Fruit fly (Drosophila melanogaster) whole organism, embryonic: Measurements from ENCODE around the gene dgt2.

ENCODE experiments used
- CG11093 ChIP-seq: fragments of 200-800 bp; sonication (Bioruptor generic); IDR thresholded peaks from 3 replicates; pipeline ENCODE4 v1.3.6; 2022; ENCODE audit warnings: missing biosample characterization, missing genetic modification characterization
- CG11696 ChIP-seq: fragments of 200-800 bp; sonication (Bioruptor generic); IDR thresholded peaks from 2 replicates; pipeline ENCODE4 v1.3.6; 2022; ENCODE audit warnings: missing biosample characterization, missing genetic modification characterization
- CG12769 ChIP-seq: fragments of 200-800 bp; sonication (Bioruptor generic); optimal IDR thresholded peaks from 2 replicates; lab custom pipeline; 2019; ENCODE audit warnings: missing biosample characterization, mild to moderate bottlenecking, missing genetic modification characterization, moderate library complexity
- CG13775 ChIP-seq: fragments of 200-800 bp; sonication (Bioruptor generic); optimal IDR thresholded peaks from 3 replicates; lab custom pipeline; 2017; ENCODE audit warnings: missing biosample characterization, mild to moderate bottlenecking, missing genetic modification characterization
- CG15011 ChIP-seq: fragments of 200-800 bp; sonication (Bioruptor generic); optimal IDR thresholded peaks from 3 replicates; lab custom pipeline; 2018; ENCODE audit warnings: missing biosample characterization, mild to moderate bottlenecking, missing genetic modification characterization
- CG15073 ChIP-seq: fragments of 200-800 bp; sonication (Bioruptor generic); optimal IDR thresholded peaks from 2 replicates; lab custom pipeline; 2016; ENCODE audit warnings: missing biosample characterization, missing genetic modification characterization
- CG15479 ChIP-seq: fragments of 200-800 bp; sonication (Bioruptor generic); optimal IDR thresholded peaks from 3 replicates; lab custom pipeline; 2019; ENCODE audit warnings: missing biosample characterization, mild to moderate bottlenecking, missing genetic modification characterization, moderate library complexity
- CG17361 ChIP-seq: fragments of 200-800 bp; sonication (Bioruptor generic); IDR thresholded peaks from 3 replicates; pipeline ENCODE4 v1.3.6; 2022; ENCODE audit warnings: missing biosample characterization, missing genetic modification characterization
- CG18011 ChIP-seq: fragments of 200-800 bp; sonication (Bioruptor generic); optimal IDR thresholded peaks from 2 replicates; lab custom pipeline; 2017; ENCODE audit warnings: missing biosample characterization, missing genetic modification characterization, mild to moderate bottlenecking, moderate library complexity, missing genotype
- CG33213 ChIP-seq: fragments of 200-800 bp; sonication (Bioruptor generic); optimal IDR thresholded peaks from 3 replicates; lab custom pipeline; 2016; ENCODE audit warnings: missing biosample characterization, missing genetic modification characterization
- CG34224 ChIP-seq: fragments of 200-800 bp; sonication (Bioruptor generic); IDR thresholded peaks from 3 replicates; pipeline ENCODE4 v1.3.6; 2022; ENCODE audit warnings: missing biosample characterization, missing genetic modification characterization; ENCODE audit not compliant: partially characterized antibody
- CG4282 ChIP-seq: fragments of 200-800 bp; sonication (Bioruptor generic); optimal IDR thresholded peaks from 2 replicates; lab custom pipeline; 2016; ENCODE audit warnings: missing biosample characterization, missing genetic modification characterization
- CG6175 ChIP-seq: fragments of 200-800 bp; sonication (Bioruptor generic); IDR thresholded peaks from 3 replicates; pipeline ENCODE4 v1.3.6; 2022; ENCODE audit warnings: missing biosample characterization, missing genetic modification characterization
- CG6689 ChIP-seq: fragments of 200-800 bp; sonication (Bioruptor generic); IDR thresholded peaks from 2 replicates; pipeline ENCODE4 v1.3.6; 2022; ENCODE audit warnings: missing biosample characterization, missing genetic modification characterization
- CG6791 ChIP-seq: fragments of 200-800 bp; sonication (Bioruptor generic); IDR thresholded peaks from 3 replicates; pipeline ENCODE4 v1.3.6; 2022; ENCODE audit warnings: missing biosample characterization, missing genetic modification characterization; ENCODE audit not compliant: partially characterized antibody
- CG8290 ChIP-seq, 3 experiments: fragments of 200-800 bp; sonication (Bioruptor generic); optimal IDR thresholded peaks; 2 replicates each; lab custom pipeline; 2016 to 2019; ENCODE audit warnings: missing biosample characterization in 3 of 3, missing genetic modification characterization in 3 of 3, mild to moderate bottlenecking in 2 of 3, moderate library complexity in 1 of 3
- CHES-1-like ChIP-seq: fragments of 200-800 bp; sonication (Bioruptor generic); optimal IDR thresholded peaks from 2 replicates; lab custom pipeline; 2016; ENCODE audit warnings: missing biosample characterization, missing genetic modification characterization
- CoRest ChIP-seq: fragments of 200-800 bp; sonication (Bioruptor generic); optimal IDR thresholded peaks from 3 replicates; lab custom pipeline; 2018; ENCODE audit warnings: missing biosample characterization, mild to moderate bottlenecking, missing genetic modification characterization, moderate library complexity
- D19A ChIP-seq: fragments of 200-800 bp; optimal IDR thresholded peaks from 3 replicates; lab custom pipeline; 2019; ENCODE audit warnings: missing biosample characterization, mild to moderate bottlenecking, missing genetic modification characterization, moderate library complexity
- Dbx ChIP-seq: fragments of 200-800 bp; sonication (Bioruptor generic); IDR thresholded peaks from 3 replicates; pipeline ENCODE4 v1.3.6; 2022; ENCODE audit warnings: missing biosample characterization, missing genetic modification characterization
- HLH54F ChIP-seq: fragments of 200-800 bp; sonication (Bioruptor generic); optimal IDR thresholded peaks from 3 replicates; lab custom pipeline; 2016; ENCODE audit warnings: missing biosample characterization, missing genetic modification characterization
- HmgZ ChIP-seq: fragments of 200-800 bp; sonication (Bioruptor generic); optimal IDR thresholded peaks from 2 replicates; lab custom pipeline; 2018; ENCODE audit warnings: missing biosample characterization, mild to moderate bottlenecking, missing genetic modification characterization
- Hmr ChIP-seq: fragments of 200-800 bp; sonication (Bioruptor generic); optimal IDR thresholded peaks from 3 replicates; lab custom pipeline; 2017; ENCODE audit warnings: mild to moderate bottlenecking, missing biosample characterization, missing genetic modification reagents, missing genetic modification characterization
- Hr3 ChIP-seq: fragments of 200-800 bp; sonication (Bioruptor generic); optimal IDR thresholded peaks from 3 replicates; lab custom pipeline; 2016; ENCODE audit warnings: missing biosample characterization, missing genetic modification characterization
- Lhr ChIP-seq: fragments of 200-800 bp; sonication (Bioruptor generic); optimal IDR thresholded peaks from 3 replicates; lab custom pipeline; 2017; ENCODE audit warnings: mild to moderate bottlenecking, missing biosample characterization, missing genetic modification reagents, missing genetic modification characterization
- Nf-YB ChIP-seq: fragments of 200-800 bp; sonication (Bioruptor generic); optimal IDR thresholded peaks from 3 replicates; lab custom pipeline; 2019; ENCODE audit warnings: missing biosample characterization, mild to moderate bottlenecking, missing genetic modification characterization, moderate library complexity
- Rfx ChIP-seq: fragments of 200-800 bp; sonication (Bioruptor generic); IDR thresholded peaks from 2 replicates; pipeline ENCODE4 v1.3.6; 2022; ENCODE audit warnings: missing biosample characterization, missing genetic modification characterization
- Rx ChIP-seq: fragments of 200-800 bp; sonication (Bioruptor generic); IDR thresholded peaks from 2 replicates; pipeline ENCODE4 v1.3.6; 2022; ENCODE audit warnings: missing biosample characterization, missing genetic modification characterization
- Sin3A ChIP-seq: fragments of >200 bp; optimal IDR thresholded peaks from 2 replicates; lab custom pipeline; 2018
- Vsx1 ChIP-seq: fragments of 200-800 bp; sonication (Bioruptor generic); optimal IDR thresholded peaks from 2 replicates; lab custom pipeline; 2017; ENCODE audit warnings: missing biosample characterization, mild to moderate bottlenecking, missing genetic modification characterization, missing genetic modification reagents
- YL-1 ChIP-seq: fragments of 200-800 bp; sonication (Bioruptor generic); optimal IDR thresholded peaks from 3 replicates; lab custom pipeline; 2017; ENCODE audit warnings: missing biosample characterization, mild to moderate bottlenecking, missing genetic modification characterization
- amos ChIP-seq: fragments of 200-800 bp; sonication (Bioruptor generic); IDR thresholded peaks from 2 replicates; pipeline ENCODE4 v1.3.6; 2022; ENCODE audit warnings: missing biosample characterization, missing genetic modification characterization; ENCODE audit not compliant: partially characterized antibody
- cas ChIP-seq: fragments of 200-800 bp; sonication (Bioruptor generic); IDR thresholded peaks from 2 replicates; pipeline ENCODE4 v1.3.6; 2022; ENCODE audit warnings: missing biosample characterization, missing genetic modification characterization
- chm ChIP-seq: fragments of 200-800 bp; sonication (Bioruptor generic); IDR thresholded peaks from 2 replicates; pipeline ENCODE4 v1.3.6; 2022; ENCODE audit warnings: missing biosample characterization, missing genetic modification characterization
- ci ChIP-seq: fragments of 200-800 bp; sonication (Bioruptor generic); IDR thresholded peaks from 3 replicates; pipeline ENCODE4 v1.3.6; 2022; ENCODE audit warnings: missing biosample characterization, missing genetic modification characterization
- croc ChIP-seq: fragments of 200-800 bp; sonication (Bioruptor generic); conservative IDR thresholded peaks from 3 replicates; pipeline ENCODE4 v1.3.6; 2022; ENCODE audit warnings: missing biosample characterization, missing genetic modification characterization
- crp ChIP-seq, 2 experiments: fragments of 200-800 bp; sonication (Bioruptor generic); optimal IDR thresholded peaks; 2 replicates in 1 of 2; 3 replicates in 1 of 2; lab custom pipeline; 2017; ENCODE audit warnings: missing biosample characterization in 2 of 2, missing genetic modification characterization in 2 of 2, mild to moderate bottlenecking in 1 of 2, moderate library complexity in 1 of 2
- ems ChIP-seq: fragments of 200-800 bp; sonication (Bioruptor generic); optimal IDR thresholded peaks from 3 replicates; lab custom pipeline; 2016; ENCODE audit warnings: missing biosample characterization, missing genetic modification characterization
- ewg ChIP-seq: fragments of 200-800 bp; sonication (Bioruptor generic); optimal IDR thresholded peaks from 3 replicates; lab custom pipeline; 2017; ENCODE audit warnings: mild to moderate bottlenecking, missing biosample characterization, missing genetic modification reagents, missing genetic modification characterization
- gro ChIP-seq: fragments of 200-800 bp; sonication (Bioruptor generic); optimal IDR thresholded peaks from 2 replicates; lab custom pipeline; 2016; ENCODE audit warnings: missing biosample characterization, missing genetic modification characterization
- ham ChIP-seq: fragments of 200-800 bp; sonication (Bioruptor generic); IDR thresholded peaks from 2 replicates; pipeline ENCODE4 v1.3.6; 2022; ENCODE audit warnings: missing biosample characterization, missing genetic modification characterization
- lov ChIP-seq, 2 experiments: fragments of 200-800 bp in 1 of 2; fragments of >200 bp in 1 of 2; sonication (Bioruptor generic) in 1 of 2; IDR thresholded peaks in 1 of 2; optimal IDR thresholded peaks in 1 of 2; 2 replicates in 1 of 2; 3 replicates in 1 of 2; pipeline versions ENCODE4 v1.3.6 to Lab custom; 2017 to 2022; ENCODE audit warnings: missing biosample characterization in 1 of 2, missing genetic modification characterization in 1 of 2
- nom ChIP-seq: fragments of 200-800 bp; sonication (Bioruptor generic); optimal IDR thresholded peaks from 2 replicates; lab custom pipeline; 2017; ENCODE audit warnings: missing biosample characterization, missing genetic modification characterization, mild to moderate bottlenecking, moderate library complexity, missing genetic modification reagents
- pnt ChIP-seq: fragments of 200-800 bp; sonication (Bioruptor generic); optimal IDR thresholded peaks from 3 replicates; lab custom pipeline; 2016; ENCODE audit warnings: missing biosample characterization, missing genetic modification characterization
- sim ChIP-seq: fragments of 200-800 bp; sonication (Bioruptor generic); IDR thresholded peaks from 2 replicates; pipeline ENCODE4 v1.3.6; 2022; ENCODE audit warnings: missing biosample characterization, missing genetic modification characterization
- unpg ChIP-seq: fragments of 200-800 bp; sonication (Bioruptor generic); optimal IDR thresholded peaks from 3 replicates; lab custom pipeline; 2018; ENCODE audit warnings: missing biosample characterization, mild to moderate bottlenecking, missing genetic modification characterization, moderate library complexity
- wor ChIP-seq: fragments of 200-800 bp; sonication (Bioruptor generic); IDR thresholded peaks from 2 replicates; pipeline ENCODE4 v1.3.6; 2022; ENCODE audit warnings: missing biosample characterization, missing genetic modification characterization

dgt2 gene

dm6 chr2L:12011682-12012655 lies 22.2 kb downstream of the dgt2 start:
- TF ChIP-seq Hr3 (GFP tag; lab: Kevin White, UChicago), result peak; percentile 36
- peak; percentile 30 for TF ChIP-seq CG13775
- no peak for TF ChIP-seq CG11696 (GFP tag; lab: Robert Waterston, UW)
- no peak for TF ChIP-seq ham (GFP tag; lab: Robert Waterston, UW)
- TF ChIP-seq amos (GFP tag; lab: Robert Waterston, UW), result no peak
- no peak for TF ChIP-seq CG6791 (GFP tag; lab: Robert Waterston, UW)
- peak in 1 of 2 experiments; percentile 52 for TF ChIP-seq crp (GFP tag; optimal IDR thresholded peaks at IDR 0.05; lab: Kevin White, UChicago)
- TF ChIP-seq Lhr (GFP tag; lab: Kevin White, UChicago), result peak; percentile 98
- TF ChIP-seq Nf-YB (GFP tag; lab: Kevin White, UChicago), result peak; percentile 88
- TF ChIP-seq CoRest (tag; lab: Kevin White, UChicago), result peak; percentile 58
- peak; percentile 36 for TF ChIP-seq CG18011 (GFP tag; lab: Kevin White, UChicago)
- no peak for TF ChIP-seq wor (GFP tag; lab: Robert Waterston, UW)
- peak; percentile 66; the same call in 2 of the 3 replicates for TF ChIP-seq CG11093 (GFP tag; lab: Robert Waterston, UW)
- peak; percentile 1 for TF ChIP-seq Sin3A (lab: Kevin White, UChicago)
- no peak for TF ChIP-seq CG6689 (GFP tag; lab: Robert Waterston, UW)
- peak; percentile 92 for TF ChIP-seq Hmr (GFP tag; lab: Kevin White, UChicago)
- TF ChIP-seq CG8290 (GFP tag; optimal IDR thresholded peaks at IDR 0.05; lab: Kevin White, UChicago), result no peak
- peak; percentile 15 to 96 for TF ChIP-seq CG8290 (tag; optimal IDR thresholded peaks at IDR 0.05; lab: Kevin White, UChicago)
- TF ChIP-seq Rx (GFP tag; lab: Robert Waterston, UW), result no peak
- peak; percentile 81 for TF ChIP-seq HLH54F (GFP tag; lab: Kevin White, UChicago)
- TF ChIP-seq cas (GFP tag; lab: Robert Waterston, UW), result no peak
- peak; percentile 5 for TF ChIP-seq CG15011 (GFP tag; lab: Kevin White, UChicago)
- peak; percentile 44 for TF ChIP-seq YL-1
- no peak for TF ChIP-seq CG17361 (GFP tag; lab: Robert Waterston, UW)
- TF ChIP-seq CG12769 (tag; lab: Kevin White, UChicago), result peak; percentile 98
- TF ChIP-seq ewg (GFP tag; lab: Kevin White, UChicago), result peak; percentile 48
- peak; percentile 90 for TF ChIP-seq CG15479 (GFP tag; lab: Kevin White, UChicago)
- TF ChIP-seq sim (GFP tag; lab: Robert Waterston, UW), result no peak
- peak; percentile 57 for TF ChIP-seq unpg (GFP tag; lab: Kevin White, UChicago)
- TF ChIP-seq Rfx (GFP tag; lab: Robert Waterston, UW), result no peak
- no peak for TF ChIP-seq croc (GFP tag; lab: Robert Waterston, UW)
- TF ChIP-seq D19A (tag; lab: Kevin White, UChicago), result peak; percentile 67
- no peak for TF ChIP-seq CG15073
- TF ChIP-seq lov (optimal IDR thresholded peaks at IDR 0.05; lab: Kevin White, UChicago), result no peak
- TF ChIP-seq lov (GFP tag; IDR thresholded peaks at IDR 0.05; lab: Robert Waterston, UW), result no peak
- TF ChIP-seq nom (GFP tag; lab: Kevin White, UChicago), result peak; percentile 88
- TF ChIP-seq CG6175 (GFP tag; lab: Robert Waterston, UW), result no peak
- peak; percentile 71 for TF ChIP-seq pnt
- TF ChIP-seq CG4282 (GFP tag; lab: Kevin White, UChicago), result no peak
- TF ChIP-seq CG33213 (GFP tag; lab: Kevin White, UChicago), result peak; percentile 91
- no peak for TF ChIP-seq ci
- no peak for TF ChIP-seq CG34224 (GFP tag; lab: Robert Waterston, UW)
- TF ChIP-seq Vsx1, result peak; percentile 51
- TF ChIP-seq chm (GFP tag; lab: Robert Waterston, UW), result no peak
- peak; percentile 94 for TF ChIP-seq HmgZ
- peak; percentile 67 for TF ChIP-seq gro (GFP tag; lab: Kevin White, UChicago)
- TF ChIP-seq Dbx (GFP tag; lab: Robert Waterston, UW), result no peak
- TF ChIP-seq ems (GFP tag; lab: Kevin White, UChicago), result peak; percentile 74
- TF ChIP-seq CHES-1-like, result peak; percentile 91
